Fruit fly (Drosophila melanogaster) Kc167 (cell line): Measurements from ENCODE around the gene nxf2.

Source experiments
- Myc ChIP-seq: fragments of >200 bp; optimal IDR thresholded peaks from 2 replicates; lab custom pipeline; 2017; ENCODE audit warnings: missing external identifiers
- Sin3A ChIP-seq: fragments of >200 bp; optimal IDR thresholded peaks from 2 replicates; lab custom pipeline; 2018; ENCODE audit warnings: missing external identifiers
- h ChIP-seq: fragments of >200 bp; optimal IDR thresholded peaks from 3 replicates; lab custom pipeline; 2018; ENCODE audit warnings: missing external identifiers
- insv ChIP-seq: fragments of >200 bp; optimal IDR thresholded peaks from 3 replicates; lab custom pipeline; 2018; ENCODE audit warnings: missing external identifiers
- psq ChIP-seq: fragments of >200 bp; optimal IDR thresholded peaks from 2 replicates; lab custom pipeline; 2017; ENCODE audit warnings: missing external identifiers
- ttk ChIP-seq: sonication (Bioruptor generic); optimal IDR thresholded peaks from 2 replicates; lab custom pipeline; 2017; ENCODE audit warnings: missing external identifiers

The nxf2 gene

dm6 chr3L:16567495-16567894 lies 12.6 kb downstream of the nxf2 start:
- TF ChIP-seq psq (no peak), Myc (lab: Kevin White, UChicago) (no peak), Sin3A (no peak), insv (lab: Kevin White, UChicago) (no peak), h (no peak), ttk (lab: Kevin White, UChicago) (no peak)

DNA sequence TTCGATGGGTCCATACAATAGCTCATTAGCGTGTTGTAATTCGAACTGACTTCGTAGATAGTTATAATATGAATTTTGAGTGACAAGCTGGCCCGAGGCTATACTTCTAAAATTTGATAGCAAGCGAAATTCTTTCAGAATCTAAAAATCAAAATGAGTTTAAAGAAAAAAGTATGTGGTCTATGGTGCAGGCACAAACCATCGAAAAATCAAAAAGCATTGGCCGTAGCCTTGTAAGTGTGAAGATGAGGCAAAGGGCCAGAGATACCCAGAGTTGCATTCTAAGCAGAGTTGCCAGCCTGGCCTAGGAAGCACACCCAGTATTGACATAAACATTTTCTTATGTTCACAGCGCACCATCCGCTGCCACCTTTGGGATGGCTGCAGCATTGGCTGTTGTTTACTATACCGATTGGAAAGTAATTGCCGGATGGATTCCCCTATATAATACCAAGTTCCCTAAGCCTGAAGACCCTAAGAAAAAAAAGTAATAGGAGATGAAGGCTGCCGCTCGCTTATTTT lies 13.3 kb downstream of the nxf2 start, which contains the start of gene UQCR-6.4L:
Gene UQCR-6.4L, plus strand, starts transcription at position 51 of the 522 bp plus-strand sequence.
- no peak for TF ChIP-seq Myc (lab: Kevin White, UChicago)
- TF ChIP-seq Sin3A: no peak
- TF ChIP-seq psq: no peak
- TF ChIP-seq h: no peak
- TF ChIP-seq ttk (lab: Kevin White, UChicago): no peak
- TF ChIP-seq insv (lab: Kevin White, UChicago): no peak

- TF ChIP-seq Sin3A (no peak), insv (lab: Kevin White, UChicago) (no peak), Myc (lab: Kevin White, UChicago) (no peak), ttk (lab: Kevin White, UChicago) (no peak), psq (no peak), h (no peak)
Observed at dm6 chr3L:16566093-16566492, 14.0 kb downstream of the nxf2 start.

DNA sequence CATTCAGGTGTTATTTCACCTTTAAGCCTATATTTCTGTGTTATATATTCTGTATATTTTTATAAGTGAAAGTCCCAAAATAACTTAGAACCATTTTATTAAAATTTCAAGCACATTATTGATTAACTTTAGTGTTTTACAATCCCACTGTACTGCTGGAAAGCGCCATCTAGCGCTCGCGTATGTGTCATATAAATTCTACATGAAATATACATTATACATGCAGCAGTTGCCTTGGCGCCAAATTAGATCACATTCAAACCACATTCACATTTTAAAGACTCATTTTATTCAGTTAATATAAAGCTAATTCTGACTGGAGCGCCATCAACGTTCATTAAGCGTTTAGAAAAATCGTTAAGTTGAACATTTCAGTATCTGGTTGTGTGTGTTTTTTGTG lies 16.7 kb downstream of the nxf2 start:
- TF ChIP-seq Sin3A (no peak), psq (no peak), h (no peak), Myc (lab: Kevin White, UChicago) (no peak), ttk (lab: Kevin White, UChicago) (no peak), insv (lab: Kevin White, UChicago) (no peak)

dm6 chr3L:16556523-16556922 lies 23.6 kb downstream of the nxf2 start, which contains the start of gene CG4229:
Gene CG4229, plus strand, starts transcription at chr3L:16556823.
- TF ChIP-seq h (no peak), Myc (lab: Kevin White, UChicago) (no peak), insv (lab: Kevin White, UChicago) (no peak), Sin3A (no peak), psq (no peak), ttk (lab: Kevin White, UChicago) (no peak)

- no peak for TF ChIP-seq h
Observed at dm6 chr3L:16546159-16546558, 33.9 kb downstream of the nxf2 start.

DNA sequence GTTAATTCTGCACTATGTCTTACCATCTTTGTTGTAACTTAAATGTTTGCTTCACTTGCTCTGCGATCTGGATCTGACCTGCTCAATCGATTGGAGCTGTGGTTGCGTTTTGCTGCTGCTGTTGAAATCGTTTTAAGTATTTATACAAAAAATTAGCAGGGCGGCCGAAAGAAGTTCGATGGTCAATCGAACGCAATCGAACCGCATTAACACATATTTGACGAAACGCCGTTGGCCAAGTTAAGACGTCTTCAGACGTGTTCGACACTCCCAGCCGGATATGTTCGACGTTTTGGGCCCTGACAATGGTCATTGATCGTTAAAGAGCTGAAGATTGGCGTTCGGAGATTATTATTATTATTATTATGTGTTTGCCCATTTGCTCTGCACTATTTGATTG lies 34.6 kb downstream of the nxf2 start, which contains the start of gene CG13033:
Gene CG13033, minus strand, starts transcription at position 118 of the 400 bp plus-strand sequence.
- TF ChIP-seq ttk (lab: Kevin White, UChicago) (no peak), insv (lab: Kevin White, UChicago) (no peak), Myc (lab: Kevin White, UChicago) (no peak), psq (no peak), Sin3A (no peak), h (no peak)

DNA sequence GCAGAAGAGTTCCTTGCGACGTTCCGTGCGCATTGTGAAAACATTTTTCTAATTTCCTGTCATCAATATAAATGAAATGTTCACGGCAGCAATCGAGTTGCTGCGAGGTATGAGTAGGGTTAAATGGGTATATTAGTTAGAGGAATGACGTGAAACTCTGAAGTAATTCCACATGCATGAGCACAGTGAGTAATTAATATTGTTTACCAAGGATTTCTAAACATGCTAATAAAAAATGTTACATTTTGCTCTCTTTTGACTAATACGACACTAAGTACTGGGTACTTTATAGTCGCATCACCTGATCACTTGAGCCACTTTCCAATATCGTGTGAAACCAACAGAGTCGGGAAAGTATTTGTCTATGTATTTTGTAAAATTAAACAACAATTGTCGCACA lies 35.9 kb downstream of the nxf2 start:
- no peak for TF ChIP-seq Myc (lab: Kevin White, UChicago)
- no peak for TF ChIP-seq ttk (lab: Kevin White, UChicago)
- no peak for TF ChIP-seq h
- TF ChIP-seq insv (lab: Kevin White, UChicago): no peak
- no peak for TF ChIP-seq Sin3A
- no peak for TF ChIP-seq psq

- no peak for TF ChIP-seq Sin3A
- TF ChIP-seq psq: no peak
- no peak for TF ChIP-seq h
- TF ChIP-seq ttk (lab: Kevin White, UChicago): no peak
- no peak for TF ChIP-seq insv (lab: Kevin White, UChicago)
- no peak for TF ChIP-seq Myc (lab: Kevin White, UChicago)
Observed at dm6 chr3L:16542998-16543624, 37.0 kb downstream of the nxf2 start, which contains the start of gene CG43373. Gene CG43373, minus strand, starts transcription at chr3L:16543370.

DNA sequence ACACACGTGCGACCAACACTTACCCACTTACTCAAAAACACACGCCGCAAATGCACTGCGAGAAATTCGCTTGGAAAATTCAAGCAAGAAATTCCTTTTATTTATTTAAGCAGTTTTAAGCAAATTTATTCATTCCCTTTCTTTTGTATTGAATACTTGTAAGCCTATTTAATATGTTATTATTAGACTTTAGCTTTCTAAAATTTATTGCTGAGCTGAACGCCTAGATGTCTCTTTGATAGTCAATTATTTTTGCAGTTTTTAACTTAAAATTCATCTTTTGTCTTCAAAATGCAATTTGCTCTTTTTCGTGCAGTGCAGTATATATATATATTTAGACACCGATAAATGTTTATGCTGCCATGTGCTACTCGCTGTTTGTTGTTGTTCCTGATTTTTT lies 46.2 kb downstream of the nxf2 start:
- no peak for TF ChIP-seq Sin3A
- no peak for TF ChIP-seq ttk (lab: Kevin White, UChicago)
- TF ChIP-seq psq: no peak
- TF ChIP-seq h: no peak
- no peak for TF ChIP-seq Myc (lab: Kevin White, UChicago)
